Worm (Caenorhabditis elegans) whole organism, L3 larva: Measurements from ENCODE around the gene F35G2.5.
A peak's percentile ranks its signal among the peaks of the same experiment; 100 is the strongest.

ENCODE experiments used
- R02D3.7 ChIP-seq: fragments of 150-350 bp; optimal IDR thresholded peaks from 2 replicates; lab custom pipeline; 2014; ENCODE audit warnings: missing biosample characterization, missing genetic modification characterization
- ama-1 ChIP-seq: fragments of 150-350 bp; optimal IDR thresholded peaks from 2 replicates; lab custom pipeline; 2018
- ceh-16 ChIP-seq: sonication (generic microtip); optimal IDR thresholded peaks from 2 replicates; lab custom pipeline; 2017; ENCODE audit warnings: missing biosample characterization, missing genetic modification characterization
- ceh-82 ChIP-seq: fragments of 150-350 bp; optimal IDR thresholded peaks from 2 replicates; lab custom pipeline; 2014; ENCODE audit warnings: missing biosample characterization, missing genetic modification characterization
- egl-5 ChIP-seq: fragments of 150-350 bp; optimal IDR thresholded peaks from 2 replicates; lab custom pipeline; 2017; ENCODE audit warnings: missing biosample characterization, missing genetic modification reagents, missing genetic modification characterization, inconsistent platforms
- elt-2 ChIP-seq: sonication (generic microtip); optimal IDR thresholded peaks from 2 replicates; lab custom pipeline; 2016; ENCODE audit warnings: missing genetic modification reagents, mild to moderate bottlenecking, missing genetic modification characterization, missing compliant biosample characterization
- fkh-2 ChIP-seq: fragments of 150-350 bp; optimal IDR thresholded peaks from 2 replicates; lab custom pipeline; 2014; ENCODE audit warnings: missing biosample characterization, missing genetic modification reagents, missing genetic modification characterization
- fos-1 ChIP-seq: fragments of 150-350 bp; optimal IDR thresholded peaks from 2 replicates; lab custom pipeline; 2014; ENCODE audit warnings: missing biosample characterization, missing genetic modification characterization
- hmg-11 ChIP-seq: sonication (generic microtip); optimal IDR thresholded peaks from 2 replicates; lab custom pipeline; 2016; ENCODE audit warnings: missing genetic modification characterization, missing compliant biosample characterization
- jun-1 ChIP-seq: fragments of 150-350 bp; optimal IDR thresholded peaks from 2 replicates; lab custom pipeline; 2014; ENCODE audit warnings: missing biosample characterization, missing genetic modification reagents, missing genetic modification characterization
- lin-15B ChIP-seq: fragments of 150-350 bp; optimal IDR thresholded peaks from 2 replicates; lab custom pipeline; 2014; ENCODE audit warnings: missing biosample characterization, missing genetic modification characterization
- lin-39 ChIP-seq: fragments of 150-350 bp; optimal IDR thresholded peaks from 2 replicates; lab custom pipeline; 2018; ENCODE audit warnings: missing biosample characterization, missing genetic modification reagents, missing genetic modification characterization
- mml-1 ChIP-seq: fragments of 150-350 bp; sonication (generic microtip); optimal IDR thresholded peaks from 3 replicates; lab custom pipeline; 2014; ENCODE audit warnings: missing biosample characterization, missing genetic modification characterization
- nfya-1 ChIP-seq: sonication (generic microtip); optimal IDR thresholded peaks from 2 replicates; lab custom pipeline; 2017; ENCODE audit warnings: missing genetic modification characterization, mild to moderate bottlenecking, missing compliant biosample characterization, antibody characterized with exemption, moderate library complexity; ENCODE audit not compliant: insufficient read depth
- nhr-12 ChIP-seq: fragments of 150-350 bp; optimal IDR thresholded peaks from 2 replicates; lab custom pipeline; 2014; ENCODE audit warnings: missing biosample characterization, missing genetic modification characterization
- nhr-23 ChIP-seq: fragments of 150-350 bp; optimal IDR thresholded peaks from 2 replicates; lab custom pipeline; 2014; ENCODE audit warnings: missing biosample characterization, missing genetic modification reagents, missing genetic modification characterization
- nhr-25 ChIP-seq: sonication (generic microtip); optimal IDR thresholded peaks from 2 replicates; lab custom pipeline; 2017; ENCODE audit warnings: missing biosample characterization, missing genetic modification characterization
- nhr-28 ChIP-seq: fragments of 150-350 bp; optimal IDR thresholded peaks from 2 replicates; lab custom pipeline; 2014; ENCODE audit warnings: missing biosample characterization, missing genetic modification characterization
- nhr-43 ChIP-seq: sonication (generic microtip); optimal IDR thresholded peaks from 2 replicates; lab custom pipeline; 2016; ENCODE audit warnings: mild to moderate bottlenecking, missing genetic modification characterization, missing compliant biosample characterization; ENCODE audit not compliant: poor library complexity, severe bottlenecking
- nhr-76 ChIP-seq: fragments of 150-350 bp; sonication (generic microtip); optimal IDR thresholded peaks from 5 replicates; lab custom pipeline; 2014; ENCODE audit warnings: missing biosample characterization, missing genetic modification characterization
- nhr-77 ChIP-seq: fragments of 150-350 bp; optimal IDR thresholded peaks from 2 replicates; lab custom pipeline; 2014; ENCODE audit warnings: missing biosample characterization, missing genetic modification characterization
- pha-4 ChIP-seq: fragments of 150-350 bp; optimal IDR thresholded peaks from 2 replicates; lab custom pipeline; 2014; ENCODE audit warnings: missing biosample characterization, missing genetic modification reagents, missing genetic modification characterization
- pqm-1 ChIP-seq: fragments of 150-350 bp; optimal IDR thresholded peaks from 2 replicates; lab custom pipeline; 2017; ENCODE audit warnings: missing biosample characterization, missing genetic modification characterization, inconsistent platforms
- sea-2 ChIP-seq: fragments of 150-350 bp; sonication (generic microtip); optimal IDR thresholded peaks from 4 replicates; lab custom pipeline; 2014; ENCODE audit warnings: missing biosample characterization, missing genetic modification reagents, missing genetic modification characterization
- skn-1 ChIP-seq: fragments of 150-350 bp; optimal IDR thresholded peaks from 2 replicates; lab custom pipeline; 2014; ENCODE audit warnings: missing biosample characterization, missing genetic modification characterization
- snpc-4 ChIP-seq: fragments of 150-350 bp; optimal IDR thresholded peaks from 2 replicates; lab custom pipeline; 2014; ENCODE audit warnings: missing biosample characterization, missing genetic modification characterization
- tbx-2 ChIP-seq: sonication (generic microtip); optimal IDR thresholded peaks from 2 replicates; lab custom pipeline; 2016; ENCODE audit warnings: mild to moderate bottlenecking, missing genetic modification characterization, missing compliant biosample characterization
- unc-39 ChIP-seq: sonication (generic microtip); optimal IDR thresholded peaks from 4 replicates; lab custom pipeline; 2017; ENCODE audit warnings: missing biosample characterization, missing genetic modification characterization
- unc-62 ChIP-seq: fragments of 150-350 bp; sonication (generic microtip); optimal IDR thresholded peaks from 4 replicates; lab custom pipeline; 2014; ENCODE audit warnings: missing biosample characterization, missing genetic modification reagents, missing genetic modification characterization
- zag-1 ChIP-seq: fragments of 150-350 bp; optimal IDR thresholded peaks from 2 replicates; lab custom pipeline; 2014; ENCODE audit warnings: missing biosample characterization, missing genetic modification characterization

F35G2.5 gene

DNA sequence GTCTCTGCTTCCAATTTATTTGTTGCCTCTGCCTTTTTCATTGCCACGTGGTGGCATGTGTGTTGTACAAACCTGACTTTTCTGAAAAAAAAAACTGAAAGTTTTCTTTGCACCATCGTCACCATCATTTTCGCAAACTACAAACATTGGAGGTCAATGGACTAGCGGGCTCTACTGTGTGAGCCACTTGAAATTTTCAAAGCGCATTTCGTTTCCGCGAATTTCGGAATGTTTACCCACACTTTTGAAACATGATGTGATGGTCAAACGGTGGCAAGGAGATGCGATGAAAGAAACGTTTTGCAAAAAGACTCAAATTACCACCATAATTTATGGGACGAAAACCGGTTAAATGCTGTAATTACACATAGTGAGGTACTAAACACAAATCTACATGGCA lies 11.5 kb upstream of the F35G2.5 start:
- peak; percentile 68 for TF ChIP-seq pha-4 (tag; lab: Kevin White, UChicago)
- TF ChIP-seq nhr-12 (tag; lab: Kevin White, UChicago): no peak
- peak; percentile 20 for TF ChIP-seq jun-1

DNA sequence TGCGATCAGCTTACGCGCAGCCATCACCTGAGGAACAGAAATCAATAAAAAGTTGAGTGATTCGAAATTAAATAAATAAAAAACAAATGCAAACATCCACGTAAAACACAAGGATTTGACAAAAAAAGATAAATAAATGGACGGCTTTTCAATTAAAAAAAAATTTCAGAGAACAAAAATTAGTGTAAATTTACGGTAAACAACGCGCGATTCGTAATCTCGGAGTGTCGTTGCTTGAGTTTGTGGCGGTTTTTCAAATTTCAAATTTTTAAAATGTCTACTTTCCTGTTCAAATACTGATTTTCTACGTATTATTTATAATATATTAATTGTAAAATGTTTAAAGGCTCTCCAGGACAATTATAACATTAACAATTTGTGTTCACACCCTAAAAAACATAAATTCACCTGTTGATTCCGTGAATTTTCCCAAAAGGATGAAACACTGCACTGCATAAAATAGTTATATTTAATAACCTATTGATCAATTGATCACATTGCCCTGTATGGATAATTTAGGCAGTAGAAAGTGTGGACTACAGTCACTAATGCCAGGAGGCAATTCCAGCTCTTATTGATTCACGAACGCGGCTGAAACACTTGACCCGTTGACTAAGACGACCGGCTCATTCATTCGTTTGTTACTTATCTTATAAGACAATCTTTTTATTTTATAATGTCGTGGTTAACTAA lies 10.3 kb upstream of the F35G2.5 start, which contains the start of the genes marb-1 and F35G2.3:
Gene marb-1, minus strand, starts transcription at position 27 of the 693 bp plus-strand sequence.
Gene F35G2.3, plus strand, starts transcription at position 643 of the 693 bp plus-strand sequence.
- TF ChIP-seq ama-1 (lab: Kevin White, UChicago) (peak; percentile 41), nhr-23 (peak; percentile 68), pqm-1 (tag; lab: Kevin White, UChicago) (peak; percentile 8), R02D3.7 (tag; lab: Kevin White, UChicago) (peak; percentile 95), fos-1 (no peak), nhr-25 (tag; lab: Kevin White, UChicago) (no peak), lin-15B (tag; lab: Kevin White, UChicago) (peak; percentile 80), pha-4 (tag; lab: Kevin White, UChicago) (peak; percentile 82), unc-62 (GFP tag; lab: Kevin White, UChicago) (no peak), elt-2 (no peak), nfya-1 (tag; lab: Kevin White, UChicago) (peak; percentile 62), hmg-11 (tag; lab: Kevin White, UChicago) (peak; percentile 46), nhr-43 (tag; lab: Kevin White, UChicago) (peak; percentile 1), nhr-28 (tag; lab: Kevin White, UChicago) (no peak), nhr-12 (tag; lab: Kevin White, UChicago) (no peak), snpc-4 (tag; lab: Kevin White, UChicago) (peak; percentile 15), tbx-2 (tag; lab: Kevin White, UChicago) (peak; percentile 7), skn-1 (tag; lab: Kevin White, UChicago) (peak; percentile 69)

DNA sequence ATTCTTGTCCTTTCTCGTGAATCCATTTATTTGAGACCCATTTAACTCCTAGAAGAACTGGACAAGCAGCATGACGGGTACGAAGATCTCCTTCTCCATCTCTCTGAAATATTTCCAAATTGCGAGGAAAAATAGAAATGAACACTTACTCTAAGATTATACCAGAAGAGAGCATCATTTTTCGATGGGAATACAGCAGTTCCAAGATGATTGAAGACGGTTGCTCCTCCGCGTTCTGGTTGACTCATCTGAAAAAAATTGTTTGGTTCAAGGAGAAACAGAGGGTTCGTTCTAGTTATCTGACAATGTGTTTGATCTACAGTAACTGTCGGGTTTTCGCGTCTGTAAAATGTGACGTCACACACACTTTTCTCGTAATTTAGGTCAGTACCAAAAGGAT lies 8.1 kb upstream of the F35G2.5 start:
- peak; percentile 88 for TF ChIP-seq ama-1 (lab: Kevin White, UChicago)
- TF ChIP-seq jun-1: no peak
- no peak for TF ChIP-seq nhr-12 (tag; lab: Kevin White, UChicago)

DNA sequence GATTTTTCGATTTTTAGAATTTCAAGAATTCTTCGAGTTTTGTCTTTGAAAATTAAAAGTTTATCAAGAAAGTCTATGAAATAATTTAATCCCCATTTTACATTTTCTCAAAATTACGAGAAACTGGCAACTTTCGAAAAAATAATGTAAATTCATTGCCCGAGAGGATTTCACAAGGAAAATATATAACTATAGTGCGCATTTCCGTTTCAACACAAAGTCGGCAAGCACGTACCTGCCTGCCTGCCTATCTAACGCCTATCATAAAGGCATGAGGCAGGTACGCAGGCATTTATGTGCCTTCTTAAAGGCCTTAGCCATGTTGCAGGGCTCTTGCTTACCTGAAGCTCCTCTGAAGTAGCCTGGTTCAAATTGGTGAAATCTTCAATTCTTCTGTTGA lies 6.6 kb upstream of the F35G2.5 start:
- TF ChIP-seq sea-2 (GFP tag; lab: Kevin White, UChicago): no peak
- no peak for TF ChIP-seq egl-5 (tag; lab: Kevin White, UChicago)
- no peak for TF ChIP-seq jun-1
- peak; percentile 14 for TF ChIP-seq nhr-43 (tag; lab: Kevin White, UChicago)
- TF ChIP-seq ama-1 (lab: Kevin White, UChicago): peak; percentile 63
- TF ChIP-seq, all 47 proteins: peak for 2

DNA sequence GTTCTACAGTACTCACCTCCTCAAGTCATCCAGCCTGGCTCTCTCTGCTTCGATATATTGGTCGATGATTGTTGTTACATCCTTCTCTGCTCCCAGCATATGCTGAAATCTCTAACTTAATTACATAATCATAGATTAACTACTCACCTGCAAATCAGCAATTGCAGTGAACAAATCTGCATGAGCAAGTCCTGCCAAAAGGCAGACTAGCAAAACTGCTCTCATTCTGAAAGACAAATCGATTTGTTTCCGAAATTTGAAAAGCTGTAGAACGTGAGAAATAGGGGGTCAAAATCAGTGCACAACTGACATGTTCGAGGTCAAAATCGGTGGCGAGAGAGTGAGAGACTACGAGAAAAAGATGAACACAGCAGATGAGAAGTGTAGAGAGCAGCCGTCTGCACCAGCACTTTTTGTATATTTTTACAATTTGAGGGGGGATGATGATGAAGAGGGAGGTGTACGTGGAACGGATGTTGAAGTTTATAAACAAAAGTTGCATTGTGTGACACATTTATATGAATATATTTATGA lies 3.6 kb upstream of the F35G2.5 start, which contains the start of gene phy-2:
Gene phy-2, minus strand, starts transcription at position 226 of the 534 bp plus-strand sequence.
- no peak for TF ChIP-seq ceh-16 (tag; lab: Kevin White, UChicago)
- TF ChIP-seq nhr-28 (tag; lab: Kevin White, UChicago): no peak
- TF ChIP-seq mml-1 (tag; lab: Kevin White, UChicago): no peak
- TF ChIP-seq nhr-76 (tag; lab: Kevin White, UChicago): no peak
- TF ChIP-seq zag-1 (tag; lab: Kevin White, UChicago): no peak
- TF ChIP-seq jun-1: no peak
- no peak for TF ChIP-seq nhr-43 (tag; lab: Kevin White, UChicago)
- peak; percentile 15 for TF ChIP-seq lin-39 (tag; lab: Kevin White, UChicago)
- TF ChIP-seq ama-1 (lab: Kevin White, UChicago): peak; percentile 88
- no peak for TF ChIP-seq nhr-77 (tag; lab: Kevin White, UChicago)
- no peak for TF ChIP-seq fos-1
- no peak for TF ChIP-seq fkh-2 (tag; lab: Kevin White, UChicago)
- TF ChIP-seq unc-39 (tag; lab: Kevin White, UChicago): no peak
- TF ChIP-seq ceh-82 (tag; lab: Kevin White, UChicago): no peak
- TF ChIP-seq hmg-11 (tag; lab: Kevin White, UChicago): no peak
- TF ChIP-seq nhr-23: no peak
